Worm (Caenorhabditis elegans) whole organism, L4/young adult: ENCODE measurements around the gene ceh-30.

ENCODE experiments used
- W03F9.2 ChIP-seq: fragments of 150-350 bp; optimal IDR thresholded peaks from 2 replicates; lab custom pipeline; 2014; ENCODE audit warnings: missing biosample characterization, missing genetic modification characterization
- dao-5 ChIP-seq: sonication (generic microtip); optimal IDR thresholded peaks from 2 replicates; lab custom pipeline; 2016; ENCODE audit warnings: missing genotype, missing genetic modification characterization, moderate library complexity, missing compliant biosample characterization
- him-1 ChIP-seq: sonication (generic microtip); optimal IDR thresholded peaks from 2 replicates; lab custom pipeline; 2016; ENCODE audit warnings: missing genotype, missing genetic modification reagents, missing genetic modification characterization, missing compliant biosample characterization

- TF ChIP-seq dao-5 (no peak), him-1 (tag; lab: Kevin White, UChicago) (no peak), W03F9.2 (tag; lab: Kevin White, UChicago) (no peak)
These were observed 24.3 kb downstream of the ceh-30 start for ce11 chrX:3087647-3088046.
